Worm (Caenorhabditis elegans) whole organism, young adult: ENCODE data around the gene atf-4.

Experiments used
- C06A6.2 ChIP-seq: fragments of 200-800 bp; sonication (Bioruptor generic); conservative IDR thresholded peaks from 2 replicates; pipeline ENCODE4 v1.3.6; 2022; ENCODE audit warnings: missing genetic modification characterization, missing compliant biosample characterization
- F23B12.7 ChIP-seq: sonication (generic microtip); optimal IDR thresholded peaks from 2 replicates; lab custom pipeline; 2017; ENCODE audit warnings: missing genetic modification characterization, mild to moderate bottlenecking, missing compliant biosample characterization, antibody characterized with exemption, moderate library complexity; ENCODE audit not compliant: insufficient read depth
- F39B2.1 ChIP-seq: fragments of 200-800 bp; sonication (Bioruptor generic); IDR thresholded peaks from 2 replicates; pipeline ENCODE4 v1.3.6; 2022; ENCODE audit warnings: missing genetic modification reagents, missing genetic modification characterization, missing compliant biosample characterization
- F49E8.2 ChIP-seq: sonication (generic microtip); optimal IDR thresholded peaks from 3 replicates; lab custom pipeline; 2017; ENCODE audit warnings: missing genetic modification characterization, mild to moderate bottlenecking, missing compliant biosample characterization, antibody characterized with exemption, moderate library complexity; ENCODE audit not compliant: insufficient read depth
- K12H6.12 ChIP-seq: fragments of 200-800 bp; sonication (Bioruptor generic); optimal IDR thresholded peaks from 2 replicates; lab custom pipeline; 2018; ENCODE audit warnings: mild to moderate bottlenecking, missing genetic modification characterization, missing compliant biosample characterization
- Y53G8AR.9 ChIP-seq: fragments of 200-800 bp; sonication (Bioruptor generic); conservative IDR thresholded peaks from 2 replicates; pipeline ENCODE4 v1.3.6; 2022; ENCODE audit warnings: missing genetic modification reagents, missing genetic modification characterization, missing compliant biosample characterization
- Y67H2A.10 ChIP-seq: fragments of 200-800 bp; sonication (Bioruptor generic); conservative IDR thresholded peaks from 2 replicates; pipeline ENCODE4 v1.3.6; 2022; ENCODE audit warnings: missing genetic modification reagents, missing genetic modification characterization, missing compliant biosample characterization
- ZK185.1 ChIP-seq: sonication (generic microtip); optimal IDR thresholded peaks from 2 replicates; lab custom pipeline; 2016; ENCODE audit warnings: mild to moderate bottlenecking, missing genetic modification characterization, missing compliant biosample characterization; ENCODE audit not compliant: poor library complexity, severe bottlenecking
- athp-1 ChIP-seq: sonication (generic microtip); optimal IDR thresholded peaks from 2 replicates; lab custom pipeline; 2017; ENCODE audit warnings: mild to moderate bottlenecking, missing genetic modification characterization, missing compliant biosample characterization
- attf-3 ChIP-seq: fragments of 200-800 bp; sonication (Bioruptor generic); conservative IDR thresholded peaks from 2 replicates; pipeline ENCODE4 v1.3.6; 2022; ENCODE audit warnings: missing genetic modification reagents, missing genetic modification characterization, missing compliant biosample characterization
- attf-5 ChIP-seq: fragments of 200-800 bp; sonication (Bioruptor generic); optimal IDR thresholded peaks from 2 replicates; lab custom pipeline; 2018; ENCODE audit warnings: mild to moderate bottlenecking, missing genetic modification characterization, missing compliant biosample characterization
- bed-2 ChIP-seq: fragments of 200-800 bp; sonication (Bioruptor generic); IDR thresholded peaks from 2 replicates; pipeline ENCODE4 v1.3.6; 2022; ENCODE audit warnings: missing genetic modification reagents, missing genetic modification characterization, missing compliant biosample characterization
- ceh-27 ChIP-seq: fragments of 200-800 bp; sonication (Bioruptor generic); optimal IDR thresholded peaks from 2 replicates; lab custom pipeline; 2018; ENCODE audit warnings: mild to moderate bottlenecking, missing genetic modification characterization, moderate library complexity, missing compliant biosample characterization
- chd-7 ChIP-seq: sonication (generic microtip); optimal IDR thresholded peaks from 2 replicates; lab custom pipeline; 2016; ENCODE audit warnings: mild to moderate bottlenecking, missing genetic modification characterization, moderate library complexity, missing compliant biosample characterization
- dox-1 ChIP-seq: fragments of 200-800 bp; sonication (Bioruptor generic); IDR thresholded peaks from 2 replicates; pipeline ENCODE4 v1.3.6; 2022; ENCODE audit warnings: missing genetic modification reagents, missing genetic modification characterization, missing compliant biosample characterization
- ekl-4 ChIP-seq: fragments of 200-800 bp; sonication (Bioruptor generic); IDR thresholded peaks from 2 replicates; pipeline ENCODE4 v1.3.6; 2022; ENCODE audit warnings: missing genetic modification reagents, missing genetic modification characterization, missing compliant biosample characterization
- ets-4 ChIP-seq: fragments of 200-800 bp; sonication (Bioruptor generic); optimal IDR thresholded peaks from 2 replicates; lab custom pipeline; 2018; ENCODE audit warnings: mild to moderate bottlenecking, missing genetic modification characterization, missing compliant biosample characterization
- him-1 ChIP-seq: sonication (generic microtip); optimal IDR thresholded peaks from 2 replicates; lab custom pipeline; 2016; ENCODE audit warnings: missing genotype, missing genetic modification reagents, missing genetic modification characterization, missing compliant biosample characterization
- hlh-12 ChIP-seq: sonication (generic microtip); optimal IDR thresholded peaks from 2 replicates; lab custom pipeline; 2016; ENCODE audit warnings: missing genetic modification characterization, missing compliant biosample characterization
- hmg-1.2 ChIP-seq: fragments of 200-800 bp; sonication (Bioruptor generic); IDR thresholded peaks from 2 replicates; pipeline ENCODE4 v1.3.6; 2022; ENCODE audit warnings: missing genetic modification reagents, missing genetic modification characterization, missing compliant biosample characterization
- hsf-1 ChIP-seq: fragments of 200-800 bp; sonication (Bioruptor generic); IDR thresholded peaks from 2 replicates; pipeline ENCODE4 v1.3.6; 2022; ENCODE audit warnings: missing genetic modification reagents, missing genetic modification characterization, missing compliant biosample characterization
- let-526 ChIP-seq: fragments of 200-800 bp; sonication (Bioruptor generic); IDR thresholded peaks from 2 replicates; pipeline ENCODE4 v1.3.6; 2022; ENCODE audit warnings: missing genetic modification reagents, missing genetic modification characterization, missing compliant biosample characterization
- lin-26 ChIP-seq: fragments of 200-800 bp; sonication (Bioruptor generic); IDR thresholded peaks from 2 replicates; pipeline ENCODE4 v1.3.6; 2022; ENCODE audit warnings: missing genetic modification reagents, missing genetic modification characterization, missing compliant biosample characterization
- lin-40 ChIP-seq: sonication (generic microtip); optimal IDR thresholded peaks from 2 replicates; lab custom pipeline; 2016; ENCODE audit warnings: missing genetic modification characterization, mild to moderate bottlenecking, missing compliant biosample characterization, missing genotype, missing genetic modification reagents
- lin-54 ChIP-seq: fragments of 200-800 bp; sonication (Bioruptor generic); optimal IDR thresholded peaks from 2 replicates; lab custom pipeline; 2018; ENCODE audit warnings: mild to moderate bottlenecking, missing genetic modification characterization, missing compliant biosample characterization
- lir-1 ChIP-seq: fragments of 200-800 bp; sonication (Bioruptor generic); conservative IDR thresholded peaks from 2 replicates; pipeline ENCODE4 v1.3.6; 2022; ENCODE audit warnings: missing genetic modification reagents, missing genetic modification characterization, missing compliant biosample characterization
- madf-10 ChIP-seq: sonication (generic microtip); optimal IDR thresholded peaks from 2 replicates; lab custom pipeline; 2016; ENCODE audit warnings: mild to moderate bottlenecking, missing genetic modification characterization, missing compliant biosample characterization
- madf-6 ChIP-seq: fragments of 200-800 bp; sonication (Bioruptor generic); IDR thresholded peaks from 2 replicates; pipeline ENCODE4 v1.3.6; 2022; ENCODE audit warnings: missing genetic modification reagents, missing genetic modification characterization, missing compliant biosample characterization
- madf-8 ChIP-seq: fragments of 200-800 bp; sonication (Bioruptor generic); conservative IDR thresholded peaks from 2 replicates; pipeline ENCODE4 v1.3.6; 2022; ENCODE audit warnings: missing genetic modification reagents, missing genetic modification characterization, missing compliant biosample characterization
- mxl-1 ChIP-seq: sonication (generic microtip); optimal IDR thresholded peaks from 2 replicates; lab custom pipeline; 2016; ENCODE audit warnings: missing genetic modification characterization, missing compliant biosample characterization
- nfya-1 ChIP-seq: sonication (generic microtip); optimal IDR thresholded peaks from 2 replicates; lab custom pipeline; 2017; ENCODE audit warnings: antibody characterized with exemption, missing compliant biosample characterization, missing genetic modification characterization, borderline replicate concordance; ENCODE audit not compliant: insufficient read depth
- nfyb-1 ChIP-seq: fragments of 200-800 bp; sonication (Bioruptor generic); IDR thresholded peaks from 2 replicates; pipeline ENCODE4 v1.3.6; 2022; ENCODE audit warnings: missing genetic modification reagents, missing genetic modification characterization, missing compliant biosample characterization
- nhr-179 ChIP-seq: sonication (generic microtip); optimal IDR thresholded peaks from 2 replicates; lab custom pipeline; 2016; ENCODE audit warnings: mild to moderate bottlenecking, missing genetic modification characterization, missing compliant biosample characterization
- nhr-80 ChIP-seq: sonication (generic microtip); optimal IDR thresholded peaks from 2 replicates; lab custom pipeline; 2016; ENCODE audit warnings: missing genetic modification characterization, missing compliant biosample characterization
- nhr-90 ChIP-seq: sonication (generic microtip); optimal IDR thresholded peaks from 2 replicates; lab custom pipeline; 2016; ENCODE audit warnings: missing genotype, mild to moderate bottlenecking, missing genetic modification characterization, missing compliant biosample characterization
- pbrm-1 ChIP-seq: fragments of 200-800 bp; sonication (Bioruptor generic); IDR thresholded peaks from 2 replicates; pipeline ENCODE4 v1.3.6; 2022; ENCODE audit warnings: missing genetic modification reagents, missing genetic modification characterization, missing compliant biosample characterization
- pha-4 ChIP-seq: fragments of 150-350 bp; sonication (generic microtip); optimal IDR thresholded peaks from 2 replicates; lab custom pipeline; 2014; ENCODE audit warnings: missing biosample characterization, missing genetic modification reagents, missing genetic modification characterization
- sea-2 ChIP-seq: fragments of 200-800 bp; sonication (Bioruptor generic); IDR thresholded peaks from 2 replicates; pipeline ENCODE4 v1.3.6; 2022; ENCODE audit warnings: missing genetic modification characterization, missing compliant biosample characterization
- snpc-3.4 ChIP-seq: sonication (generic microtip); optimal IDR thresholded peaks from 2 replicates; lab custom pipeline; 2017; ENCODE audit warnings: missing genetic modification characterization, mild to moderate bottlenecking, missing compliant biosample characterization, antibody characterized with exemption, moderate library complexity, missing genotype, missing genetic modification reagents
- snpc-4 ChIP-seq, 5 experiments: fragments of 150-350 bp in 1 of 5; sonication (generic microtip) in 4 of 5; optimal IDR thresholded peaks; 2 replicates each; lab custom pipeline; 2014 to 2018; ENCODE audit warnings: missing genetic modification characterization in 5 of 5, missing biosample characterization in 3 of 5, antibody characterized with exemption in 2 of 5, mild to moderate bottlenecking in 2 of 5, missing compliant biosample characterization in 2 of 5, missing genotype in 2 of 5, moderate library complexity in 2 of 5, missing genetic modification reagents in 1 of 5
- tbx-9 ChIP-seq: sonication (generic microtip); optimal IDR thresholded peaks from 2 replicates; lab custom pipeline; 2016; ENCODE audit warnings: borderline replicate concordance, missing genetic modification characterization, inconsistent platforms, missing compliant biosample characterization
- unc-130 ChIP-seq: sonication (generic microtip); optimal IDR thresholded peaks from 2 replicates; lab custom pipeline; 2016; ENCODE audit warnings: missing genetic modification reagents, missing genetic modification characterization, missing compliant biosample characterization
- ztf-26 ChIP-seq: sonication (generic microtip); optimal IDR thresholded peaks from 2 replicates; lab custom pipeline; 2017; ENCODE audit warnings: missing genetic modification characterization, missing compliant biosample characterization
- ztf-28 ChIP-seq: fragments of 200-800 bp; sonication (Bioruptor generic); IDR thresholded peaks from 2 replicates; pipeline ENCODE4 v1.3.6; 2022; ENCODE audit warnings: missing genetic modification reagents, missing genetic modification characterization, missing compliant biosample characterization
- ztf-6 ChIP-seq: fragments of 200-800 bp; sonication (Bioruptor generic); IDR thresholded peaks from 2 replicates; pipeline ENCODE4 v1.3.6; 2022; ENCODE audit warnings: missing genetic modification reagents, missing genetic modification characterization, missing compliant biosample characterization

Gene atf-4

DNA sequence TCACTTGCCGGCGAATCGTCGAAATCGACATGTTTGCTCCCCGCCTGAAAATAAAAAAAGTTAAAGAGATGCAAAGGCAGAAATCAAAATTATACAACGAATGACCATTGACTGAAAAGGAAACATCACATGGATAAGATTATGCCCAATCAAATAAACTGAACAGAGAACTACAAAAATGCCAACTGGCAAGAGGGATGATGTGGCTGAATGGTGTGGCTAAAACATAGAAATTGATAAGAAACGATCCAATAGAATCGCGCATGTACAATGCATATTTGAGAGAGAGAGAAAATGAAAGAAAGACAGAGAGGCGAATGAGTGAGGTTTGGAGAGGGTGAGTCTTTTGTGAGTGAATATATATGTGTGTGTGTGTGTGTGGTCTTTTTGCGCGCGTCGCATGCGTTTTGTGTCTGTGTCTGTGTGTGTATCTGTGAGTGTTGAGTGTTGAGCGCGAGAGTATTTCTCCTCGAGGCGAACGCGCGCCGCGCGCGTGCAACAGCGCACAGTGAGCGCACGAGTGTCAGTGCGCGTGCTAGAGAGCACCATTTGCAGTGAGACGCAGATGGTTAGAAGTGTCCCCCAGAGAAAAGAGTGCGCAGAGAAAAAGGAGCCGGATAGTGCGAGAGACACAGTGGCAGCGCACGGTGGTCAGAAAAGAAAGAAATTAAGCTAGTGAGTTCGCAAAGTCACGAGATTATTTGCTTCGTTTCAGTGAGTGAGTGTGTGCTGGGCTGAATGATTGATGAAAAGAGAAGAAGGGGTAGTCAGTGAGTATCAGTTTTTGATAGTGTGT lies 8.1 kb upstream of the atf-4 start, which contains the start of gene epn-1 (continued):
- peak; percentile 82 for TF ChIP-seq ZK185.1 (tag; lab: Kevin White, UChicago)
- TF ChIP-seq ekl-4, result peak; percentile 95
- TF ChIP-seq F49E8.2 (tag; lab: Kevin White, UChicago), result no peak
- TF ChIP-seq Y53G8AR.9 (GFP tag; lab: Robert Waterston, UW), result peak; percentile 95
- TF ChIP-seq madf-10 (tag; lab: Kevin White, UChicago), result peak; percentile 98
- peak; percentile 99 for TF ChIP-seq chd-7 (tag; lab: Kevin White, UChicago)
- TF ChIP-seq nhr-80 (tag; lab: Kevin White, UChicago), result peak; percentile 99
- TF ChIP-seq K12H6.12, result peak; percentile 99
- TF ChIP-seq ets-4, result peak; percentile 95
- peak; percentile 96 for TF ChIP-seq nfyb-1
- peak; percentile 95 for TF ChIP-seq hmg-1.2 (GFP tag; lab: Robert Waterston, UW)
- TF ChIP-seq pbrm-1, result peak; percentile 95
- TF ChIP-seq hlh-12, result no peak
- peak; percentile 34 for TF ChIP-seq F23B12.7 (tag; lab: Kevin White, UChicago)
- TF ChIP-seq nhr-90 (tag; lab: Kevin White, UChicago), result peak; percentile 94
- TF ChIP-seq unc-130 (GFP tag; lab: Kevin White, UChicago), result no peak
- TF ChIP-seq athp-1, result peak; percentile 96
- no peak for TF ChIP-seq attf-3 (GFP tag; lab: Robert Waterston, UW)
- peak; percentile 77; the same call in 1 of the 2 replicates for TF ChIP-seq F39B2.1 (GFP tag; lab: Robert Waterston, UW)
- peak; percentile 97 for TF ChIP-seq dox-1 (GFP tag; lab: Robert Waterston, UW)
- TF ChIP-seq ceh-27 (GFP tag; lab: Kevin White, UChicago), result peak; percentile 97
- TF ChIP-seq him-1 (tag; lab: Kevin White, UChicago), result peak; percentile 2
- no peak for TF ChIP-seq snpc-3.4
- 0 out of 2 replicates have a peak, but pooled peaks have one; percentile 37 for TF ChIP-seq ztf-6 (GFP tag; lab: Robert Waterston, UW)
- TF ChIP-seq pha-4 (tag; lab: Kevin White, UChicago), result peak; percentile 4
- TF ChIP-seq madf-8, result no peak
- peak; percentile 79; the same call in 1 of the 2 replicates for TF ChIP-seq bed-2 (GFP tag; lab: Robert Waterston, UW)
- TF ChIP-seq sea-2 (GFP tag; lab: Robert Waterston, UW), result peak; percentile 92
- peak; percentile 87 for TF ChIP-seq let-526
- peak; percentile 94 for TF ChIP-seq C06A6.2
- peak; percentile 99 for TF ChIP-seq lir-1 (GFP tag; lab: Robert Waterston, UW)
- TF ChIP-seq nhr-179 (tag; lab: Kevin White, UChicago), result no peak
- peak; percentile 97 for TF ChIP-seq ztf-26 (tag; lab: Kevin White, UChicago)
- TF ChIP-seq tbx-9, result no peak
- TF ChIP-seq madf-6 (GFP tag; lab: Robert Waterston, UW), result 0 out of 2 replicates have a peak, but pooled peaks have one; percentile 21
- peak; percentile 98 for TF ChIP-seq lin-40
- TF ChIP-seq ztf-28, result no peak
- 0 out of 2 replicates have a peak, but pooled peaks have one; percentile 55 for TF ChIP-seq hsf-1 (GFP tag; lab: Robert Waterston, UW)
- TF ChIP-seq lin-26 (GFP tag; lab: Robert Waterston, UW), result peak; percentile 85
- TF ChIP-seq Y67H2A.10, result peak; percentile 93
- TF ChIP-seq attf-5 (GFP tag; lab: Kevin White, UChicago), result peak; percentile 99
- TF ChIP-seq nfya-1 (tag; lab: Kevin White, UChicago), result no peak
- TF ChIP-seq mxl-1 (tag; lab: Kevin White, UChicago), result peak; percentile 60
- peak; percentile 63 for TF ChIP-seq snpc-4 (GFP tag; optimal IDR thresholded peaks at IDR 0.05; lab: Kevin White, UChicago)
- TF ChIP-seq snpc-4 (tag; optimal IDR thresholded peaks at IDR 0.05; lab: Kevin White, UChicago), result peak in 3 of 4 experiments; percentile 80 to 89 (median 87)
- TF ChIP-seq lin-54, result peak; percentile 75
